Fruit fly (Drosophila melanogaster) whole organism, embryonic: ENCODE data around the gene uif.
A peak's percentile ranks its signal among the peaks of the same experiment; 100 is the strongest.

Experiments
- Adf1 ChIP-seq: fragments of 200-800 bp; sonication (Bioruptor generic); IDR thresholded peaks from 2 replicates; pipeline ENCODE4 v1.3.6; 2022; ENCODE audit warnings: missing biosample characterization, missing genetic modification characterization
- Aef1 ChIP-seq: fragments of 200-800 bp; sonication (Bioruptor generic); IDR thresholded peaks from 3 replicates; pipeline ENCODE4 v1.3.6; 2022; ENCODE audit warnings: missing biosample characterization, missing genetic modification characterization
- CG10147 ChIP-seq: fragments of 200-800 bp; sonication (Bioruptor generic); optimal IDR thresholded peaks from 2 replicates; lab custom pipeline; 2019; ENCODE audit warnings: missing biosample characterization, mild to moderate bottlenecking, missing genetic modification characterization, moderate library complexity
- CG11723 ChIP-seq: fragments of 200-800 bp; sonication (Bioruptor generic); optimal IDR thresholded peaks from 2 replicates; lab custom pipeline; 2017; ENCODE audit warnings: missing biosample characterization, mild to moderate bottlenecking, missing genetic modification characterization
- CG15696 ChIP-seq: fragments of 200-800 bp; sonication (Bioruptor generic); optimal IDR thresholded peaks from 2 replicates; lab custom pipeline; 2019; ENCODE audit warnings: missing biosample characterization, mild to moderate bottlenecking, missing genetic modification characterization, moderate library complexity
- CG18476 ChIP-seq: fragments of 200-800 bp; sonication (Bioruptor generic); optimal IDR thresholded peaks from 2 replicates; lab custom pipeline; 2016; ENCODE audit warnings: missing biosample characterization, mild to moderate bottlenecking, missing genetic modification characterization
- CG2199 ChIP-seq: fragments of 200-800 bp; sonication (Bioruptor generic); IDR thresholded peaks from 3 replicates; pipeline ENCODE4 v1.3.6; 2022; ENCODE audit warnings: missing biosample characterization, missing genetic modification characterization
- CG2889 ChIP-seq: fragments of 200-800 bp; sonication (Bioruptor generic); IDR thresholded peaks from 3 replicates; pipeline ENCODE4 v1.3.6; 2022; ENCODE audit warnings: missing biosample characterization, missing genetic modification characterization
- CG33213 ChIP-seq: fragments of 200-800 bp; sonication (Bioruptor generic); optimal IDR thresholded peaks from 3 replicates; lab custom pipeline; 2016; ENCODE audit warnings: missing biosample characterization, missing genetic modification characterization
- CG4328 ChIP-seq: fragments of 200-800 bp; sonication (Bioruptor generic); optimal IDR thresholded peaks from 3 replicates; lab custom pipeline; 2017; ENCODE audit warnings: missing biosample characterization, missing genetic modification reagents, missing genetic modification characterization
- CG4360 ChIP-seq: fragments of 200-800 bp; sonication (Bioruptor generic); IDR thresholded peaks from 2 replicates; pipeline ENCODE4 v1.3.6; 2022; ENCODE audit warnings: missing biosample characterization, missing genetic modification characterization
- CG4424 ChIP-seq: fragments of 200-800 bp; sonication (Bioruptor generic); optimal IDR thresholded peaks from 3 replicates; lab custom pipeline; 2016; ENCODE audit warnings: missing biosample characterization, missing genetic modification characterization
- CG6254 ChIP-seq: fragments of 200-800 bp; sonication (Bioruptor generic); optimal IDR thresholded peaks from 3 replicates; lab custom pipeline; 2017; ENCODE audit warnings: mild to moderate bottlenecking, missing biosample characterization, missing genetic modification reagents, missing genetic modification characterization
- CG6765 ChIP-seq: fragments of 200-800 bp; sonication (Bioruptor generic); optimal IDR thresholded peaks from 3 replicates; lab custom pipeline; 2017; ENCODE audit warnings: missing biosample characterization, mild to moderate bottlenecking, missing genetic modification characterization
- CG6791 ChIP-seq: fragments of 200-800 bp; sonication (Bioruptor generic); IDR thresholded peaks from 3 replicates; pipeline ENCODE4 v1.3.6; 2022; ENCODE audit warnings: missing biosample characterization, missing genetic modification characterization; ENCODE audit not compliant: partially characterized antibody
- CG7987 ChIP-seq: fragments of 200-800 bp; sonication (Bioruptor generic); optimal IDR thresholded peaks from 2 replicates; lab custom pipeline; 2018; ENCODE audit warnings: missing biosample characterization, mild to moderate bottlenecking, missing genetic modification characterization, moderate library complexity
- CG8944 ChIP-seq: fragments of 200-800 bp; sonication (Bioruptor generic); optimal IDR thresholded peaks from 3 replicates; lab custom pipeline; 2016; ENCODE audit warnings: missing biosample characterization, missing genetic modification characterization
- HHEX ChIP-seq: fragments of 200-800 bp; sonication (Bioruptor generic); optimal IDR thresholded peaks from 3 replicates; lab custom pipeline; 2017; ENCODE audit warnings: missing biosample characterization, mild to moderate bottlenecking, missing genetic modification characterization, missing genetic modification reagents
- Hr39 ChIP-seq: fragments of >200 bp; optimal IDR thresholded peaks from 2 replicates; lab custom pipeline; 2017
- Lhr ChIP-seq: fragments of 200-800 bp; sonication (Bioruptor generic); optimal IDR thresholded peaks from 3 replicates; lab custom pipeline; 2017; ENCODE audit warnings: mild to moderate bottlenecking, missing biosample characterization, missing genetic modification reagents, missing genetic modification characterization
- Med ChIP-seq: fragments of 200-800 bp; sonication (Bioruptor generic); peaks from one replicate; lab custom pipeline; 2016; ENCODE audit warnings: missing biosample characterization, missing genetic modification characterization, mild to moderate bottlenecking, inconsistent platforms, moderate library complexity
- NC2α ChIP-seq: fragments of 200-800 bp; sonication (Bioruptor generic); optimal IDR thresholded peaks from 2 replicates; lab custom pipeline; 2016; ENCODE audit warnings: missing biosample characterization, missing genetic modification characterization
- NFAT ChIP-seq: fragments of 200-800 bp; sonication (Bioruptor generic); IDR thresholded peaks from 2 replicates; pipeline ENCODE4 v1.3.6; 2022; ENCODE audit warnings: missing biosample characterization, missing genetic modification characterization
- Nf-YC ChIP-seq: fragments of 200-800 bp; optimal IDR thresholded peaks from 3 replicates; lab custom pipeline; 2019; ENCODE audit warnings: missing biosample characterization, mild to moderate bottlenecking, missing genetic modification characterization, moderate library complexity
- Pdp1 ChIP-seq, 2 experiments: fragments of 200-800 bp; sonication (Bioruptor generic); optimal IDR thresholded peaks; 3 replicates each; lab custom pipeline; 2016; ENCODE audit warnings: missing biosample characterization in 2 of 2, missing genetic modification characterization in 2 of 2, mild to moderate bottlenecking in 1 of 2, moderate library complexity in 1 of 2
- Rfx ChIP-seq: fragments of 200-800 bp; sonication (Bioruptor generic); IDR thresholded peaks from 2 replicates; pipeline ENCODE4 v1.3.6; 2022; ENCODE audit warnings: missing biosample characterization, missing genetic modification characterization
- Sox102F ChIP-seq: fragments of 200-800 bp; sonication (Bioruptor generic); optimal IDR thresholded peaks from 2 replicates; lab custom pipeline; 2018; ENCODE audit warnings: missing biosample characterization, mild to moderate bottlenecking, missing genetic modification characterization, moderate library complexity
- Spps ChIP-seq: fragments of 200-800 bp; sonication (Bioruptor generic); optimal IDR thresholded peaks from 2 replicates; lab custom pipeline; 2018; ENCODE audit warnings: missing biosample characterization, mild to moderate bottlenecking, missing genetic modification characterization
- Ssrp ChIP-seq: fragments of 200-800 bp; sonication (Bioruptor generic); optimal IDR thresholded peaks from 2 replicates; lab custom pipeline; 2018; ENCODE audit warnings: missing biosample characterization, mild to moderate bottlenecking, missing genetic modification characterization, moderate library complexity
- Vsx1 ChIP-seq: fragments of 200-800 bp; sonication (Bioruptor generic); optimal IDR thresholded peaks from 2 replicates; lab custom pipeline; 2017; ENCODE audit warnings: missing biosample characterization, mild to moderate bottlenecking, missing genetic modification characterization, missing genetic modification reagents
- abd-A ChIP-seq: fragments of 200-800 bp; sonication (Bioruptor generic); optimal IDR thresholded peaks from 3 replicates; lab custom pipeline; 2019; ENCODE audit warnings: missing biosample characterization, mild to moderate bottlenecking, missing genetic modification characterization, moderate library complexity
- btn ChIP-seq: fragments of 200-800 bp; sonication (Bioruptor generic); optimal IDR thresholded peaks from 2 replicates; lab custom pipeline; 2016; ENCODE audit warnings: missing biosample characterization, missing genetic modification characterization
- cas ChIP-seq: fragments of 200-800 bp; sonication (Bioruptor generic); IDR thresholded peaks from 2 replicates; pipeline ENCODE4 v1.3.6; 2022; ENCODE audit warnings: missing biosample characterization, missing genetic modification characterization
- chinmo ChIP-seq: fragments of 200-800 bp; sonication (Bioruptor generic); IDR thresholded peaks from 4 replicates; pipeline ENCODE4 v1.3.6; 2022; ENCODE audit warnings: missing biosample characterization, missing genetic modification characterization; ENCODE audit not compliant: partially characterized antibody
- crol ChIP-seq: fragments of 200-800 bp; sonication (Bioruptor generic); IDR thresholded peaks from 2 replicates; pipeline ENCODE4 v1.3.6; 2022; ENCODE audit warnings: missing biosample characterization, missing genetic modification characterization
- crp ChIP-seq, 2 experiments: fragments of 200-800 bp; sonication (Bioruptor generic); optimal IDR thresholded peaks; 2 replicates in 1 of 2; 3 replicates in 1 of 2; lab custom pipeline; 2017; ENCODE audit warnings: missing biosample characterization in 2 of 2, missing genetic modification characterization in 2 of 2, mild to moderate bottlenecking in 1 of 2, moderate library complexity in 1 of 2
- ems ChIP-seq: fragments of 200-800 bp; sonication (Bioruptor generic); optimal IDR thresholded peaks from 3 replicates; lab custom pipeline; 2016; ENCODE audit warnings: missing biosample characterization, missing genetic modification characterization
- gt ChIP-seq: fragments of 200-800 bp; sonication (Bioruptor generic); IDR thresholded peaks from 2 replicates; pipeline ENCODE4 v1.3.6; 2022; ENCODE audit warnings: missing biosample characterization, missing genetic modification characterization
- h ChIP-seq: fragments of >200 bp; optimal IDR thresholded peaks from 2 replicates; lab custom pipeline; 2017
- kah ChIP-seq: fragments of 200-800 bp; sonication (Bioruptor generic); optimal IDR thresholded peaks from 2 replicates; lab custom pipeline; 2018; ENCODE audit warnings: missing biosample characterization, mild to moderate bottlenecking, missing genetic modification characterization
- lbe ChIP-seq: fragments of 200-800 bp; sonication (Bioruptor generic); optimal IDR thresholded peaks from 2 replicates; lab custom pipeline; 2016; ENCODE audit warnings: missing biosample characterization, mild to moderate bottlenecking, missing genetic modification characterization
- p53 ChIP-seq: fragments of 200-800 bp; sonication (Bioruptor generic); optimal IDR thresholded peaks from 2 replicates; lab custom pipeline; 2016; ENCODE audit warnings: missing biosample characterization, missing genetic modification characterization
- sima ChIP-seq: fragments of 200-800 bp; sonication (Bioruptor generic); optimal IDR thresholded peaks from 2 replicates; lab custom pipeline; 2016; ENCODE audit warnings: missing biosample characterization, missing genetic modification characterization
- ssp ChIP-seq: fragments of 200-800 bp; sonication (Bioruptor generic); IDR thresholded peaks from 2 replicates; pipeline ENCODE4 v1.3.6; 2022; ENCODE audit warnings: missing biosample characterization, missing genetic modification characterization
- sug ChIP-seq: fragments of 200-800 bp; optimal IDR thresholded peaks from 2 replicates; lab custom pipeline; 2019; ENCODE audit warnings: missing biosample characterization, mild to moderate bottlenecking, missing genetic modification characterization, moderate library complexity
- tgo ChIP-seq: fragments of 200-800 bp; sonication (Bioruptor generic); IDR thresholded peaks from 3 replicates; pipeline ENCODE4 v1.3.6; 2022; ENCODE audit warnings: missing biosample characterization, missing genetic modification characterization
- tll ChIP-seq, 2 experiments: fragments of 200-800 bp in 1 of 2; fragments of >200 bp in 1 of 2; sonication (Bioruptor generic) in 1 of 2; optimal IDR thresholded peaks; 2 replicates each; lab custom pipeline; 2017 to 2019; ENCODE audit warnings: missing biosample characterization in 2 of 2, missing genetic modification characterization in 2 of 2, mild to moderate bottlenecking in 1 of 2, moderate library complexity in 1 of 2
- wdn ChIP-seq: fragments of 200-800 bp; sonication (Bioruptor generic); IDR thresholded peaks from 2 replicates; pipeline ENCODE4 v1.3.6; 2022; ENCODE audit warnings: missing biosample characterization, missing genetic modification characterization
- zen ChIP-seq: fragments of 200-800 bp; sonication (Bioruptor generic); optimal IDR thresholded peaks from 3 replicates; lab custom pipeline; 2018; ENCODE audit warnings: missing biosample characterization, mild to moderate bottlenecking, missing genetic modification characterization, moderate library complexity

Gene uif

DNA sequence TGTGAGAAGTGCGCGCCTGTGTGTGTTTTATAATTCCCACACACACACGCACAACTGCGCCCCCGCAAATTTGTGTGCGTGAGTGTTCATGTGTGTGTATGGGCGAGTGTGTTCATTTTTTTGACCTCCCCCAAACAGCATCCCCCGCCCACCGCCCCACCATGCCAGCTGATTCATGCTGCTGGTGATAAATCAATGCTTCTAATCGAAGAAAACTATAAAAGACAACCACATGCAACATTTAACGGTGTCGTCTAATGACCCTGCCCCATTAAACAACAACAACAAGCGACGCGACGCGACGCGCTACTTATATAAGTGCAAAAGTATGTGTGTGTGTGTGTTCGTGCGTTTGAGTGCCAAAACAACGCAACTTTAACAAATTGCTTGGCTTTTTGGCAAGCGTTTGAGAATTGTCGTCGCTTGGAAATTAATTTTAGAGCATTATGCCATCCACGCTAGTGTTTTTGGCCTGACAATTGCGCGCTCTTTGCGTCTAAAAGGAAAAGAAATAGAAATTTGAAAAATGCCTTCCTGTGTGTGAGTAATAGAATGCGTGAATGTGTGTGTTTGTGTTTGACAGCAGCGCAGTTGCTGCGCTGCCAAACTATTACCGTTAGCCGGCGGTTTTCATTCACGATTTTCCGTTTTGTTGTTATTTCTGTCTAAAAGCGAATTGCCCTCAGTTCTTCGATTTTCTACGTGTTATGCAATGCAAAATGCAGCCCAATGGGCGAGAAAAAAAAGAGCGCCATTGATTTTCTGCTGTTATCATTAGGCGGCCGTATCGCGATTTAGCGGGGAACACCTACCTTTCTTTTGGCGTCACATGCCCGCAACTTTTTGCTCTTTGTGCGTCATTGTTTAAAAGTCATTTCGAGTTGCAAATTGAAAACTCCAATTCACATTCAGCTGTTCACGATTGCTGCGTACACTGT is 28.5 kb upstream of the uif start (continued):
- peak in 1 of 2 experiments; percentile 46 for TF ChIP-seq crp (GFP tag; optimal IDR thresholded peaks at IDR 0.05; lab: Kevin White, UChicago)
- no peak for TF ChIP-seq Ssrp
- peak; percentile 42 for TF ChIP-seq sug (tag; lab: Kevin White, UChicago)
- no peak for TF ChIP-seq tgo
- no peak for TF ChIP-seq CG8944 (GFP tag; lab: Kevin White, UChicago)
- no peak for TF ChIP-seq Vsx1
- TF ChIP-seq CG18476 (GFP tag; lab: Kevin White, UChicago), result no peak
- TF ChIP-seq Hr39 (lab: Kevin White, UChicago), result no peak
- TF ChIP-seq CG4360 (GFP tag; lab: Robert Waterston, UW), result peak; percentile 83
- no peak for TF ChIP-seq HHEX (GFP tag; lab: Kevin White, UChicago)
- TF ChIP-seq crol (GFP tag; lab: Robert Waterston, UW), result peak; percentile 81
- TF ChIP-seq CG2889, result no peak
- no peak for TF ChIP-seq cas (GFP tag; lab: Robert Waterston, UW)
- TF ChIP-seq sima (GFP tag; lab: Kevin White, UChicago), result no peak
- TF ChIP-seq ems, result no peak
- TF ChIP-seq chinmo (GFP tag; lab: Robert Waterston, UW), result no peak; the same call in 3 of the 4 replicates
- TF ChIP-seq wdn (GFP tag; lab: Robert Waterston, UW), result no peak
- TF ChIP-seq ssp (GFP tag; lab: Robert Waterston, UW), result no peak
- no peak for TF ChIP-seq CG15696 (tag; lab: Kevin White, UChicago)
- TF ChIP-seq CG11723 (GFP tag; lab: Kevin White, UChicago), result no peak
- peak; percentile 71 for TF ChIP-seq abd-A (tag; lab: Kevin White, UChicago)
- peak; percentile 79 for TF ChIP-seq Adf1 (GFP tag; lab: Robert Waterston, UW)
- no peak for TF ChIP-seq zen (tag; lab: Kevin White, UChicago)
- no peak for TF ChIP-seq Spps (tag; lab: Kevin White, UChicago)
- no peak for TF ChIP-seq Aef1 (GFP tag; lab: Robert Waterston, UW)
- no peak for TF ChIP-seq CG33213 (GFP tag; lab: Kevin White, UChicago)
- no peak for TF ChIP-seq CG4328 (GFP tag; lab: Kevin White, UChicago)
- no peak for TF ChIP-seq CG6254 (GFP tag; lab: Kevin White, UChicago)
- no peak for TF ChIP-seq CG4424 (GFP tag; lab: Kevin White, UChicago)
- TF ChIP-seq CG6765, result no peak
- TF ChIP-seq btn (GFP tag; lab: Kevin White, UChicago), result no peak
- TF ChIP-seq CG7987 (GFP tag; lab: Kevin White, UChicago), result no peak
- peak in 1 of 2 experiments; percentile 86 for TF ChIP-seq Pdp1 (GFP tag; optimal IDR thresholded peaks at IDR 0.05; lab: Kevin White, UChicago)
- no peak for TF ChIP-seq Sox102F (GFP tag; lab: Kevin White, UChicago)
- TF ChIP-seq Rfx (GFP tag; lab: Robert Waterston, UW), result no peak
- TF ChIP-seq h, result no peak
- TF ChIP-seq Lhr (GFP tag; lab: Kevin White, UChicago), result no peak
- TF ChIP-seq CG6791 (GFP tag; lab: Robert Waterston, UW), result 0 out of 3 replicates have a peak, but pooled peaks have one; percentile 28
- TF ChIP-seq gt (GFP tag; lab: Robert Waterston, UW), result no peak
- no peak for TF ChIP-seq Nf-YC
- TF ChIP-seq NFAT (GFP tag; lab: Robert Waterston, UW), result no peak
- TF ChIP-seq CG10147, result no peak
- no peak for TF ChIP-seq NC2α (GFP tag; lab: Kevin White, UChicago)
- TF ChIP-seq kah (GFP tag; lab: Kevin White, UChicago), result peak; percentile 29
- no peak for TF ChIP-seq lbe
- no peak for TF ChIP-seq Med
- no peak for TF ChIP-seq CG2199 (GFP tag; lab: Robert Waterston, UW)
- TF ChIP-seq tll (GFP tag; optimal IDR thresholded peaks at IDR 0.05; lab: Kevin White, UChicago), result peak in 1 of 2 experiments; percentile 14
- no peak for TF ChIP-seq p53 (GFP tag; lab: Kevin White, UChicago)
